Worm (Caenorhabditis elegans): ENCODE results near the gene W02B12.11.

W02B12.11 gene

ce11 chrII:11500198-11500597 lies 26.5 kb downstream of the W02B12.11 start, which contains the start of gene B0334.20:
TSS of gene B0334.20 (minus strand) at chrII:11500459.
- no peak for TF ChIP-seq drap-1 (GFP tag; optimal IDR thresholded peaks at IDR 0.05)
- TF ChIP-seq ceh-39 (tag; optimal IDR thresholded peaks at IDR 0.05): no peak
- TF ChIP-seq blmp-1 (tag; optimal IDR thresholded peaks at IDR 0.05): no peak
- TF ChIP-seq mls-2 (tag; optimal IDR thresholded peaks at IDR 0.05): no peak
- TF ChIP-seq ceh-43 (GFP tag; optimal IDR thresholded peaks at IDR 0.05): no peak
- no peak for TF ChIP-seq bed-3 (GFP tag; optimal IDR thresholded peaks at IDR 0.05)
- no peak for TF ChIP-seq mep-1 (tag; optimal IDR thresholded peaks at IDR 0.05)
- TF ChIP-seq pha-4 (tag; optimal IDR thresholded peaks at IDR 0.05): no peak
- no peak for TF ChIP-seq lsy-2 (tag; optimal IDR thresholded peaks at IDR 0.05)
- no peak for TF ChIP-seq tbx-8 (GFP tag; optimal IDR thresholded peaks at IDR 0.05)
- TF ChIP-seq nhr-76 (tag; optimal IDR thresholded peaks at IDR 0.05): no peak
- no peak for TF ChIP-seq M03D4.4 (tag; optimal IDR thresholded peaks at IDR 0.05)
- TF ChIP-seq cnd-1 (tag; optimal IDR thresholded peaks at IDR 0.05): no peak
- no peak for TF ChIP-seq elt-3 (tag; optimal IDR thresholded peaks at IDR 0.05)
- no peak for TF ChIP-seq lin-13 (tag; optimal IDR thresholded peaks at IDR 0.05)
- no peak for TF ChIP-seq sptf-1 (tag; optimal IDR thresholded peaks at IDR 0.05)
- no peak for TF ChIP-seq ham-2 (GFP tag; optimal IDR thresholded peaks at IDR 0.05)
- TF ChIP-seq lin-32 (GFP tag; optimal IDR thresholded peaks at IDR 0.05): no peak
- no peak for TF ChIP-seq nhr-237 (tag; optimal IDR thresholded peaks at IDR 0.05)
- no peak for TF ChIP-seq nhr-12 (tag; optimal IDR thresholded peaks at IDR 0.05)

ce11 chrII:11501956-11502355 lies 28.3 kb downstream of the W02B12.11 start:
- TF ChIP-seq elt-1 (tag; optimal IDR thresholded peaks at IDR 0.05; ENCODE audit: borderline replicate concordance, insufficient read depth) (peak; percentile 35), hlh-1 (tag; optimal IDR thresholded peaks at IDR 0.05) (no peak), ham-2 (GFP tag; optimal IDR thresholded peaks at IDR 0.05) (peak; percentile 59), blmp-1 (tag; optimal IDR thresholded peaks at IDR 0.05) (peak; percentile 91), elt-3 (tag; optimal IDR thresholded peaks at IDR 0.05) (peak; percentile 93), unc-39 (tag; optimal IDR thresholded peaks at IDR 0.05) (no peak), nhr-28 (tag; optimal IDR thresholded peaks at IDR 0.05) (no peak), ceh-43 (GFP tag; optimal IDR thresholded peaks at IDR 0.05) (no peak)

ce11 chrII:11503761-11504160 lies 30.1 kb downstream of the W02B12.11 start:
- TF ChIP-seq bed-3 (GFP tag; optimal IDR thresholded peaks at IDR 0.05): no peak
- peak; percentile 23 for TF ChIP-seq sptf-1 (tag; optimal IDR thresholded peaks at IDR 0.05)
- no peak for TF ChIP-seq lin-13 (tag; optimal IDR thresholded peaks at IDR 0.05)
- TF ChIP-seq ham-2 (GFP tag; optimal IDR thresholded peaks at IDR 0.05): peak; percentile 23
- TF ChIP-seq blmp-1 (tag; optimal IDR thresholded peaks at IDR 0.05): no peak
- TF ChIP-seq cnd-1 (tag; optimal IDR thresholded peaks at IDR 0.05): no peak

- no peak for TF ChIP-seq ham-2 (GFP tag; optimal IDR thresholded peaks at IDR 0.05)
Measured at ce11 chrII:11510373-11510772, 36.7 kb downstream of the W02B12.11 start, which contains the start of gene npr-41. TSS of gene npr-41 (plus strand) at chrII:11510673.

ce11 chrII:11512921-11513320 lies 39.3 kb downstream of the W02B12.11 start:
- no peak for TF ChIP-seq ces-1 (GFP tag; optimal IDR thresholded peaks at IDR 0.05)
- no peak for TF ChIP-seq bed-3 (GFP tag; optimal IDR thresholded peaks at IDR 0.05)
- no peak for TF ChIP-seq drap-1 (GFP tag; optimal IDR thresholded peaks at IDR 0.05)
- TF ChIP-seq zip-8 (tag; optimal IDR thresholded peaks at IDR 0.05): no peak
- no peak for TF ChIP-seq ceh-39 (tag; optimal IDR thresholded peaks at IDR 0.05)
- TF ChIP-seq sptf-1 (tag; optimal IDR thresholded peaks at IDR 0.05): no peak
- no peak for TF ChIP-seq mab-5 (tag; optimal IDR thresholded peaks at IDR 0.05)
- TF ChIP-seq ham-2 (GFP tag; optimal IDR thresholded peaks at IDR 0.05): no peak
- no peak for TF ChIP-seq M03D4.4 (tag; optimal IDR thresholded peaks at IDR 0.05)
- TF ChIP-seq tbx-8 (GFP tag; optimal IDR thresholded peaks at IDR 0.05): no peak
- TF ChIP-seq elt-3 (tag; optimal IDR thresholded peaks at IDR 0.05): no peak
- no peak for TF ChIP-seq ceh-43 (GFP tag; optimal IDR thresholded peaks at IDR 0.05)
- no peak for TF ChIP-seq sem-2 (GFP tag; optimal IDR thresholded peaks at IDR 0.05)

- TF ChIP-seq snpc-4 (tag; optimal IDR thresholded peaks at IDR 0.05) (no peak), ces-1 (GFP tag; optimal IDR thresholded peaks at IDR 0.05) (no peak), unc-62 (GFP tag; optimal IDR thresholded peaks at IDR 0.05) (no peak), lin-32 (GFP tag; optimal IDR thresholded peaks at IDR 0.05) (no peak), mls-2 (tag; optimal IDR thresholded peaks at IDR 0.05) (no peak), sptf-1 (tag; optimal IDR thresholded peaks at IDR 0.05) (no peak), pha-4 (tag; optimal IDR thresholded peaks at IDR 0.05) (no peak), cnd-1 (tag; optimal IDR thresholded peaks at IDR 0.05) (no peak), zip-8 (tag; optimal IDR thresholded peaks at IDR 0.05) (no peak), sem-2 (GFP tag; optimal IDR thresholded peaks at IDR 0.05) (no peak), mep-1 (tag; optimal IDR thresholded peaks at IDR 0.05) (no peak), bed-3 (GFP tag; optimal IDR thresholded peaks at IDR 0.05) (no peak), ceh-43 (GFP tag; optimal IDR thresholded peaks at IDR 0.05) (no peak), M03D4.4 (tag; optimal IDR thresholded peaks at IDR 0.05) (no peak), unc-120 (tag; optimal IDR thresholded peaks at IDR 0.05; ENCODE audit: poor library complexity, severe bottlenecking) (no peak)
Measured at ce11 chrII:11514775-11515174, 41.1 kb downstream of the W02B12.11 start, which contains the start of gene srh-44. TSS of gene srh-44 (plus strand) at chrII:11515075.
